Worm (Caenorhabditis elegans) whole organism, midembryonic: ENCODE data around the gene mex-5.

Experiments used
- T22C8.4 ChIP-seq: fragments of 200-800 bp; sonication (Bioruptor generic); IDR thresholded peaks from 2 replicates; pipeline ENCODE4 v1.3.6; 2022; ENCODE audit warnings: missing genetic modification characterization, missing compliant biosample characterization
- med-1 ChIP-seq: sonication (generic microtip); optimal IDR thresholded peaks from 2 replicates; lab custom pipeline; 2017; ENCODE audit warnings: missing genetic modification characterization, mild to moderate bottlenecking, missing compliant biosample characterization, antibody characterized with exemption, missing genetic modification reagents; ENCODE audit not compliant: insufficient read depth
- ref-1 ChIP-seq: fragments of 200-800 bp; sonication (Bioruptor generic); conservative IDR thresholded peaks from 2 replicates; pipeline ENCODE4 v1.3.6; 2022; ENCODE audit warnings: missing genetic modification reagents, missing genetic modification characterization, missing compliant biosample characterization
- ztf-23 ChIP-seq: fragments of 200-800 bp; sonication (Bioruptor generic); IDR thresholded peaks from 2 replicates; pipeline ENCODE4 v1.3.6; 2022; ENCODE audit warnings: missing genetic modification reagents, missing genetic modification characterization, missing compliant biosample characterization

DNA sequence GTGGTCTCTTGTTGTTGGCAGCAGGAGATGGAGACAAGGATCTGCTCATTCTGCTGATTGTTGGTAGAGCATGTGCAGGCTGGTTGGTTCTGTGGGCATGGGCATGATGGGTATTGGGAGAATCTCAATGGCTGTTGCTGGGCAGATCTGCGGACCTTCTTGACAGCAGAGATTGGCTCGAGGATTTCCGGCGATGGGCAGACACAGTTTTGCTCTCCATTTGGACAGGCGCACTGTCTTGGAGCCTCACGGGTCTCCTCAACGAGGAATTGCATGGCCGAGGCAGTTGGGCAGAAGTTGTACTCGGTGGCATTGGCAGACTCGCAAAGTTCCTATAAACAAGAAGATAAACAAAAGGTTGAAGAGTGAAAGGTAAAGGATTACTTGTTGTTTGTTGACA lies 23.0 kb upstream of the mex-5 start:
- no peak for TF ChIP-seq med-1
- no peak for TF ChIP-seq ref-1
- TF ChIP-seq T22C8.4 (GFP tag; lab: Robert Waterston, UW): no peak
- TF ChIP-seq ztf-23: no peak
